Fruit fly (Drosophila melanogaster) whole organism, embryonic: ENCODE measurements around the gene CG43059.

Experiments used
- Antp ChIP-seq: fragments of 200-800 bp; sonication (Bioruptor generic); optimal IDR thresholded peaks from 3 replicates; lab custom pipeline; 2016; ENCODE audit warnings: missing biosample characterization, missing genetic modification characterization
- BtbVII ChIP-seq: fragments of 200-800 bp; sonication (Bioruptor generic); optimal IDR thresholded peaks from 3 replicates; lab custom pipeline; 2017; ENCODE audit warnings: missing biosample characterization, mild to moderate bottlenecking, missing genetic modification characterization
- CG10543 ChIP-seq: fragments of 200-800 bp; sonication (Bioruptor generic); optimal IDR thresholded peaks from 3 replicates; lab custom pipeline; 2017; ENCODE audit warnings: missing biosample characterization, mild to moderate bottlenecking, missing genetic modification characterization, moderate library complexity
- CG11695 ChIP-seq: fragments of 200-800 bp; sonication (Bioruptor generic); IDR thresholded peaks from 3 replicates; pipeline ENCODE4 v1.3.6; 2022; ENCODE audit warnings: missing biosample characterization, missing genetic modification characterization
- CG12219 ChIP-seq: fragments of 200-800 bp; sonication (Bioruptor generic); optimal IDR thresholded peaks from 3 replicates; lab custom pipeline; 2018; ENCODE audit warnings: missing biosample characterization, mild to moderate bottlenecking, missing genetic modification characterization
- CG12769 ChIP-seq: fragments of 200-800 bp; sonication (Bioruptor generic); optimal IDR thresholded peaks from 2 replicates; lab custom pipeline; 2019; ENCODE audit warnings: missing biosample characterization, mild to moderate bottlenecking, missing genetic modification characterization, moderate library complexity
- CG13123 ChIP-seq: fragments of 200-800 bp; sonication (Bioruptor generic); optimal IDR thresholded peaks from 2 replicates; lab custom pipeline; 2016; ENCODE audit warnings: missing biosample characterization, missing genetic modification characterization
- CG14965 ChIP-seq: fragments of 200-800 bp; sonication (Bioruptor generic); optimal IDR thresholded peaks from 2 replicates; lab custom pipeline; 2016; ENCODE audit warnings: missing biosample characterization, missing genetic modification characterization, borderline replicate concordance
- CG15601 ChIP-seq: fragments of 200-800 bp; sonication (Bioruptor generic); optimal IDR thresholded peaks from 3 replicates; lab custom pipeline; 2019; ENCODE audit warnings: missing biosample characterization, mild to moderate bottlenecking, missing genetic modification characterization, moderate library complexity
- CG16863 ChIP-seq: fragments of 200-800 bp; sonication (Bioruptor generic); optimal IDR thresholded peaks from 3 replicates; lab custom pipeline; 2016; ENCODE audit warnings: missing biosample characterization, missing genetic modification characterization
- CG17568 ChIP-seq: fragments of 200-800 bp; sonication (Bioruptor generic); optimal IDR thresholded peaks from 2 replicates; lab custom pipeline; 2018; ENCODE audit warnings: missing biosample characterization, mild to moderate bottlenecking, missing genetic modification characterization, moderate library complexity
- CG2678 ChIP-seq: fragments of 200-800 bp; sonication (Bioruptor generic); optimal IDR thresholded peaks from 3 replicates; lab custom pipeline; 2019; ENCODE audit warnings: missing biosample characterization, mild to moderate bottlenecking, missing genetic modification characterization, moderate library complexity
- CG2875 ChIP-seq: fragments of 200-800 bp; sonication (Bioruptor generic); optimal IDR thresholded peaks from 2 replicates; lab custom pipeline; 2017; ENCODE audit warnings: missing biosample characterization, mild to moderate bottlenecking, missing genetic modification characterization, missing genetic modification reagents
- CG3407 ChIP-seq: fragments of 200-800 bp; sonication (Bioruptor generic); optimal IDR thresholded peaks from 2 replicates; lab custom pipeline; 2018; ENCODE audit warnings: missing biosample characterization, mild to moderate bottlenecking, missing genetic modification characterization
- CG3726 ChIP-seq: fragments of 200-800 bp; sonication (Bioruptor generic); IDR thresholded peaks from 3 replicates; pipeline ENCODE4, ENCODE4 v1.3.6; 2022; ENCODE audit warnings: missing biosample characterization, missing genetic modification characterization
- CG4854 ChIP-seq: fragments of 200-800 bp; sonication (Bioruptor generic); optimal IDR thresholded peaks from 2 replicates; lab custom pipeline; 2016; ENCODE audit warnings: missing biosample characterization, missing genetic modification characterization, inconsistent platforms
- CG7556 ChIP-seq: fragments of 200-800 bp; sonication (Bioruptor generic); optimal IDR thresholded peaks from 2 replicates; lab custom pipeline; 2017; ENCODE audit warnings: missing biosample characterization, mild to moderate bottlenecking, missing genetic modification characterization
- CG9797 ChIP-seq: fragments of 200-800 bp; sonication (Bioruptor generic); optimal IDR thresholded peaks from 3 replicates; lab custom pipeline; 2018; ENCODE audit warnings: missing biosample characterization, mild to moderate bottlenecking, missing genetic modification characterization
- CG9876 ChIP-seq: fragments of 200-800 bp; sonication (Bioruptor generic); optimal IDR thresholded peaks from 2 replicates; lab custom pipeline; 2016; ENCODE audit warnings: missing biosample characterization, missing genetic modification characterization
- CkIIα-i1 ChIP-seq: fragments of 200-800 bp; sonication (Bioruptor generic); IDR thresholded peaks from 2 replicates; pipeline ENCODE4 v1.3.6; 2022; ENCODE audit warnings: missing biosample characterization, missing genetic modification characterization
- Dad ChIP-seq: fragments of 200-800 bp; sonication (Bioruptor generic); optimal IDR thresholded peaks from 3 replicates; lab custom pipeline; 2016; ENCODE audit warnings: missing biosample characterization, missing genetic modification characterization
- Deaf1 ChIP-seq: fragments of 200-800 bp; optimal IDR thresholded peaks from 3 replicates; lab custom pipeline; 2019; ENCODE audit warnings: missing biosample characterization, mild to moderate bottlenecking, missing genetic modification characterization, moderate library complexity
- Ets97D ChIP-seq: fragments of 200-800 bp; sonication (Bioruptor generic); optimal IDR thresholded peaks from 3 replicates; lab custom pipeline; 2016; ENCODE audit warnings: missing biosample characterization, missing genetic modification characterization
- Gsc ChIP-seq: fragments of 200-800 bp; sonication (Bioruptor generic); IDR thresholded peaks from 2 replicates; pipeline ENCODE4 v1.3.6; 2022; ENCODE audit warnings: missing biosample characterization, missing genetic modification characterization
- Gug ChIP-seq: fragments of 200-800 bp; sonication (Bioruptor generic); IDR thresholded peaks from 4 replicates; pipeline ENCODE4 v1.3.6; 2022; ENCODE audit warnings: missing biosample characterization, missing genetic modification characterization
- HmgZ ChIP-seq: fragments of 200-800 bp; sonication (Bioruptor generic); optimal IDR thresholded peaks from 2 replicates; lab custom pipeline; 2018; ENCODE audit warnings: missing biosample characterization, mild to moderate bottlenecking, missing genetic modification characterization
- Oli ChIP-seq: fragments of 200-800 bp; sonication (Bioruptor generic); optimal IDR thresholded peaks from 2 replicates; lab custom pipeline; 2018; ENCODE audit warnings: missing biosample characterization, mild to moderate bottlenecking, missing genetic modification characterization, moderate library complexity
- Side ChIP-seq: fragments of 200-800 bp; sonication (Bioruptor generic); optimal IDR thresholded peaks from 2 replicates; lab custom pipeline; 2016; ENCODE audit warnings: missing biosample characterization, missing genetic modification characterization
- Taf1 ChIP-seq: fragments of 200-800 bp; sonication (Bioruptor generic); IDR thresholded peaks from 2 replicates; pipeline ENCODE4 v1.3.6; 2022; ENCODE audit warnings: missing biosample characterization, missing genetic modification characterization
- Vsx1 ChIP-seq: fragments of 200-800 bp; sonication (Bioruptor generic); optimal IDR thresholded peaks from 2 replicates; lab custom pipeline; 2017; ENCODE audit warnings: missing biosample characterization, mild to moderate bottlenecking, missing genetic modification characterization, missing genetic modification reagents
- abd-A ChIP-seq: fragments of 200-800 bp; sonication (Bioruptor generic); optimal IDR thresholded peaks from 3 replicates; lab custom pipeline; 2019; ENCODE audit warnings: missing biosample characterization, mild to moderate bottlenecking, missing genetic modification characterization, moderate library complexity
- aop ChIP-seq: fragments of 200-800 bp; sonication (Bioruptor generic); IDR thresholded peaks from 2 replicates; pipeline ENCODE4 v1.3.6; 2022; ENCODE audit warnings: missing biosample characterization, missing genetic modification characterization
- chif ChIP-seq, 2 experiments: fragments of 200-800 bp; sonication (Bioruptor generic); optimal IDR thresholded peaks; 3 replicates each; lab custom pipeline; 2016; ENCODE audit warnings: missing biosample characterization in 2 of 2, missing genetic modification characterization in 2 of 2
- chn ChIP-seq: fragments of 200-800 bp; sonication (Bioruptor generic); optimal IDR thresholded peaks from 2 replicates; lab custom pipeline; 2016; ENCODE audit warnings: missing biosample characterization, missing genetic modification characterization
- disco-r ChIP-seq: fragments of 200-800 bp; sonication (Bioruptor generic); optimal IDR thresholded peaks from 2 replicates; lab custom pipeline; 2016; ENCODE audit warnings: missing biosample characterization, missing genetic modification characterization
- ems ChIP-seq: fragments of 200-800 bp; sonication (Bioruptor generic); optimal IDR thresholded peaks from 3 replicates; lab custom pipeline; 2016; ENCODE audit warnings: missing biosample characterization, missing genetic modification characterization
- exex ChIP-seq: fragments of 200-800 bp; sonication (Bioruptor generic); optimal IDR thresholded peaks from 4 replicates; lab custom pipeline; 2018; ENCODE audit warnings: missing biosample characterization, mild to moderate bottlenecking, missing genetic modification characterization, moderate library complexity
- gt ChIP-seq: fragments of 200-800 bp; sonication (Bioruptor generic); IDR thresholded peaks from 2 replicates; pipeline ENCODE4 v1.3.6; 2022; ENCODE audit warnings: missing biosample characterization, missing genetic modification characterization
- mam ChIP-seq: fragments of 200-800 bp; sonication (Bioruptor generic); optimal IDR thresholded peaks from 3 replicates; lab custom pipeline; 2016; ENCODE audit warnings: missing biosample characterization, missing genetic modification characterization
- nmo ChIP-seq: fragments of 200-800 bp; sonication (Bioruptor generic); optimal IDR thresholded peaks from 2 replicates; lab custom pipeline; 2018; ENCODE audit warnings: missing biosample characterization, mild to moderate bottlenecking, missing genetic modification characterization, moderate library complexity
- oc ChIP-seq: fragments of 200-800 bp; sonication (Bioruptor generic); optimal IDR thresholded peaks from 2 replicates; lab custom pipeline; 2018; ENCODE audit warnings: missing biosample characterization, mild to moderate bottlenecking, missing genetic modification characterization, moderate library complexity
- org-1 ChIP-seq: fragments of 200-800 bp; sonication (Bioruptor generic); optimal IDR thresholded peaks from 2 replicates; lab custom pipeline; 2017; ENCODE audit warnings: missing biosample characterization, missing genetic modification characterization
- pros ChIP-seq: fragments of 200-800 bp; sonication (Bioruptor generic); optimal IDR thresholded peaks from 3 replicates; lab custom pipeline; 2019; ENCODE audit warnings: missing biosample characterization, mild to moderate bottlenecking, missing genetic modification characterization, moderate library complexity
- psq ChIP-seq: fragments of 200-800 bp; sonication (Bioruptor generic); optimal IDR thresholded peaks from 2 replicates; lab custom pipeline; 2017; ENCODE audit warnings: missing biosample characterization, missing genetic modification characterization
- ranshi ChIP-seq: fragments of 200-800 bp; sonication (Bioruptor generic); IDR thresholded peaks from 2 replicates; pipeline ENCODE4 v1.3.6; 2022; ENCODE audit warnings: missing biosample characterization, missing genetic modification characterization
- sc ChIP-seq, 3 experiments: fragments of >200 bp in 2 of 3; fragments of 200-800 bp in 1 of 3; sonication (Bioruptor generic) in 1 of 3; optimal IDR thresholded peaks; 2 replicates in 2 of 3; 3 replicates in 1 of 3; lab custom pipeline; 2017; ENCODE audit warnings: mild to moderate bottlenecking in 1 of 3, missing biosample characterization in 1 of 3, missing genetic modification characterization in 1 of 3, missing genetic modification reagents in 1 of 3
- sna ChIP-seq: fragments of 200-800 bp; sonication (Bioruptor generic); IDR thresholded peaks from 2 replicates; pipeline ENCODE4 v1.3.6; 2022; ENCODE audit warnings: missing biosample characterization, missing genetic modification characterization; ENCODE audit not compliant: partially characterized antibody
- tll ChIP-seq, 2 experiments: fragments of 200-800 bp in 1 of 2; fragments of >200 bp in 1 of 2; sonication (Bioruptor generic) in 1 of 2; optimal IDR thresholded peaks; 2 replicates each; lab custom pipeline; 2017 to 2019; ENCODE audit warnings: missing biosample characterization in 2 of 2, missing genetic modification characterization in 2 of 2, mild to moderate bottlenecking in 1 of 2, moderate library complexity in 1 of 2
- tx ChIP-seq: fragments of 200-800 bp; sonication (Bioruptor generic); optimal IDR thresholded peaks from 2 replicates; lab custom pipeline; 2016; ENCODE audit warnings: missing biosample characterization, missing genetic modification characterization
- usp ChIP-seq: fragments of >200 bp; optimal IDR thresholded peaks from 2 replicates; lab custom pipeline; 2017; ENCODE audit warnings: missing biosample characterization, missing genetic modification characterization
- vvl ChIP-seq: fragments of 200-800 bp; sonication (Bioruptor generic); IDR thresholded peaks from 2 replicates; pipeline ENCODE4 v1.3.6; 2022; ENCODE audit warnings: missing biosample characterization, missing genetic modification characterization
- zf30C ChIP-seq: fragments of 200-800 bp; sonication (Bioruptor generic); optimal IDR thresholded peaks from 3 replicates; lab custom pipeline; 2018; ENCODE audit warnings: missing biosample characterization, mild to moderate bottlenecking, missing genetic modification characterization

Gene CG43059

dm6 chr3L:8363266-8363665 lies 44.5 kb upstream of the CG43059 start (continued):
- TF ChIP-seq CG15601 (tag; lab: Kevin White, UChicago) (no peak), tll (GFP tag; optimal IDR thresholded peaks at IDR 0.05; lab: Kevin White, UChicago) (no peak), pros (GFP tag; lab: Kevin White, UChicago) (peak; percentile 97), CG12219 (GFP tag; lab: Kevin White, UChicago) (no peak), mam (GFP tag; lab: Kevin White, UChicago) (no peak), ranshi (GFP tag; lab: Robert Waterston, UW) (no peak), BtbVII (GFP tag; lab: Kevin White, UChicago) (no peak), CG3726 (GFP tag; lab: Robert Waterston, UW) (no peak), CG9797 (no peak), abd-A (tag; lab: Kevin White, UChicago) (peak; percentile 55), Side (GFP tag; lab: Kevin White, UChicago) (no peak), sc (optimal IDR thresholded peaks at IDR 0.05; lab: Kevin White, UChicago) (no peak), sc (GFP tag; optimal IDR thresholded peaks at IDR 0.05; lab: Kevin White, UChicago) (no peak), CG14965 (GFP tag; lab: Kevin White, UChicago) (no peak), Taf1 (no peak), aop (GFP tag; lab: Robert Waterston, UW) (no peak), sna (GFP tag; lab: Robert Waterston, UW) (no peak), exex (tag; lab: Kevin White, UChicago) (no peak), CG17568 (GFP tag; lab: Kevin White, UChicago) (no peak), Deaf1 (tag; lab: Kevin White, UChicago) (no peak), nmo (GFP tag; lab: Kevin White, UChicago) (no peak), CG3407 (GFP tag; lab: Kevin White, UChicago) (no peak), Antp (no peak), vvl (GFP tag; lab: Robert Waterston, UW) (peak; percentile 76), CG10543 (GFP tag; lab: Kevin White, UChicago) (no peak), org-1 (GFP tag; lab: Kevin White, UChicago) (no peak), Gug (GFP tag; lab: Robert Waterston, UW) (no peak), Dad (GFP tag; lab: Kevin White, UChicago) (no peak), chif (GFP tag; optimal IDR thresholded peaks at IDR 0.05; lab: Kevin White, UChicago) (no peak), chn (GFP tag; lab: Kevin White, UChicago) (no peak), HmgZ (tag; lab: Kevin White, UChicago) (no peak), CG13123 (no peak), CG4854 (GFP tag; lab: Kevin White, UChicago) (no peak), tx (no peak), CG11695 (GFP tag; lab: Robert Waterston, UW) (no peak), CG2678 (no peak), CG7556 (no peak), oc (tag; lab: Kevin White, UChicago) (peak; percentile 78)

- no peak for TF ChIP-seq CkIIα-i1 (GFP tag; lab: Robert Waterston, UW)
- TF ChIP-seq ems = no peak
- no peak for TF ChIP-seq Ets97D
- TF ChIP-seq Antp = no peak
- no peak for TF ChIP-seq Oli (tag; lab: Kevin White, UChicago)
- no peak for TF ChIP-seq CG9876 (GFP tag; lab: Kevin White, UChicago)
- no peak for TF ChIP-seq CG2875
- no peak for TF ChIP-seq usp (GFP tag; lab: Kevin White, UChicago)
- peak; percentile 64 for TF ChIP-seq Vsx1 (GFP tag; lab: Kevin White, UChicago)
- peak; percentile 7 for TF ChIP-seq disco-r
- no peak for TF ChIP-seq CG16863
- TF ChIP-seq psq (GFP tag; lab: Kevin White, UChicago) = no peak
- TF ChIP-seq zf30C (GFP tag; lab: Kevin White, UChicago) = no peak
- no peak for TF ChIP-seq Gsc (GFP tag; lab: Robert Waterston, UW)
- TF ChIP-seq CG12769 (tag; lab: Kevin White, UChicago) = no peak
- no peak for TF ChIP-seq gt (GFP tag; lab: Robert Waterston, UW)
Observed at dm6 chr3L:8360643-8361110, 41.9 kb upstream of the CG43059 start, which contains the start of gene Idh. Gene Idh (minus strand): TSS chr3L:8360906.
